Fruit fly (Drosophila melanogaster) whole organism, prepupa: ENCODE measurements around the gene MRG15.
A peak's percentile ranks its signal among the peaks of the same experiment; 100 is the strongest.

ENCODE experiments used
- CG10631 ChIP-seq: fragments of 200-800 bp; sonication (Bioruptor generic); optimal IDR thresholded peaks from 2 replicates; lab custom pipeline; 2016; ENCODE audit warnings: missing biosample characterization, missing genetic modification characterization
- CG10669 ChIP-seq: fragments of 200-800 bp; sonication (Bioruptor generic); optimal IDR thresholded peaks from 3 replicates; lab custom pipeline; 2018; ENCODE audit warnings: missing biosample characterization, mild to moderate bottlenecking, missing genetic modification characterization, moderate library complexity
- CG11762 ChIP-seq: fragments of 200-800 bp; sonication (Bioruptor generic); optimal IDR thresholded peaks from 3 replicates; lab custom pipeline; 2016; ENCODE audit warnings: missing biosample characterization, missing genetic modification characterization; ENCODE audit not compliant: insufficient read depth
- CG11902 ChIP-seq: fragments of 200-800 bp; sonication (Bioruptor generic); optimal IDR thresholded peaks from 3 replicates; lab custom pipeline; 2016; ENCODE audit warnings: missing biosample characterization, missing genetic modification characterization
- CG15336 ChIP-seq: fragments of 200-800 bp; sonication (Bioruptor generic); IDR thresholded peaks from 2 replicates; pipeline ENCODE4 v1.3.6; 2022; ENCODE audit warnings: missing biosample characterization, missing genetic modification characterization
- CG1621 ChIP-seq: fragments of 200-800 bp; sonication (Bioruptor generic); optimal IDR thresholded peaks from 3 replicates; lab custom pipeline; 2018; ENCODE audit warnings: missing biosample characterization, mild to moderate bottlenecking, missing genetic modification characterization
- CG3032 ChIP-seq: fragments of 200-800 bp; optimal IDR thresholded peaks from 2 replicates; lab custom pipeline; 2019; ENCODE audit warnings: missing biosample characterization, mild to moderate bottlenecking, missing genetic modification characterization, moderate library complexity
- CG31627 ChIP-seq: fragments of 200-800 bp; sonication (Bioruptor generic); optimal IDR thresholded peaks from 3 replicates; lab custom pipeline; 2016; ENCODE audit warnings: missing biosample characterization, missing genetic modification characterization
- CG32006 ChIP-seq: fragments of 200-800 bp; sonication (Bioruptor generic); optimal IDR thresholded peaks from 3 replicates; lab custom pipeline; 2017; ENCODE audit warnings: missing biosample characterization, mild to moderate bottlenecking, missing genetic modification characterization
- CG34406 ChIP-seq: fragments of 200-800 bp; sonication (Bioruptor generic); optimal IDR thresholded peaks from 3 replicates; lab custom pipeline; 2016; ENCODE audit warnings: missing biosample characterization, missing genetic modification characterization
- CG3919 ChIP-seq: fragments of 200-800 bp; sonication (Bioruptor generic); optimal IDR thresholded peaks from 3 replicates; lab custom pipeline; 2016; ENCODE audit warnings: missing biosample characterization, missing genetic modification characterization
- CG4318 ChIP-seq: fragments of 200-800 bp; sonication (Bioruptor generic); optimal IDR thresholded peaks from 3 replicates; lab custom pipeline; 2017; ENCODE audit warnings: missing biosample characterization, mild to moderate bottlenecking, missing genetic modification characterization
- CG6163 ChIP-seq: fragments of 200-800 bp; sonication (Bioruptor generic); IDR thresholded peaks from 3 replicates; pipeline ENCODE4 v1.3.6; 2022; ENCODE audit warnings: missing biosample characterization, missing genetic modification characterization
- CG6276 ChIP-seq: fragments of 200-800 bp; sonication (Bioruptor generic); optimal IDR thresholded peaks from 2 replicates; lab custom pipeline; 2017; ENCODE audit warnings: missing biosample characterization, mild to moderate bottlenecking, missing genetic modification characterization
- CG6792 ChIP-seq: fragments of 200-800 bp; sonication (Bioruptor generic); optimal IDR thresholded peaks from 3 replicates; lab custom pipeline; 2016; ENCODE audit warnings: missing biosample characterization, missing genetic modification characterization
- CG6854 ChIP-seq: fragments of 200-800 bp; sonication (Bioruptor generic); optimal IDR thresholded peaks from 2 replicates; lab custom pipeline; 2017; ENCODE audit warnings: missing biosample characterization, mild to moderate bottlenecking, missing genetic modification characterization
- CG7368 ChIP-seq: fragments of 200-800 bp; sonication (Bioruptor generic); optimal IDR thresholded peaks from 3 replicates; lab custom pipeline; 2016; ENCODE audit warnings: missing biosample characterization, missing genetic modification characterization
- CG8632 ChIP-seq: fragments of 200-800 bp; sonication (Bioruptor generic); optimal IDR thresholded peaks from 3 replicates; lab custom pipeline; 2016; ENCODE audit warnings: missing biosample characterization, missing genetic modification characterization
- CG9139 ChIP-seq: fragments of 200-800 bp; sonication (Bioruptor generic); optimal IDR thresholded peaks from 3 replicates; lab custom pipeline; 2017; ENCODE audit warnings: missing biosample characterization, mild to moderate bottlenecking, missing genetic modification characterization
- Eip75B ChIP-seq: fragments of 200-800 bp; sonication (Bioruptor generic); optimal IDR thresholded peaks from 3 replicates; lab custom pipeline; 2016; ENCODE audit warnings: missing biosample characterization, missing genetic modification characterization
- Eip78C ChIP-seq: fragments of 200-800 bp; sonication (Bioruptor generic); peaks from one replicate; lab custom pipeline; 2016; ENCODE audit warnings: missing biosample characterization, missing genetic modification characterization
- Eip93F ChIP-seq: fragments of 200-800 bp; sonication (Bioruptor generic); optimal IDR thresholded peaks from 2 replicates; lab custom pipeline; 2016; ENCODE audit warnings: missing biosample characterization, mild to moderate bottlenecking, missing genetic modification characterization
- Ets21C ChIP-seq: fragments of 200-800 bp; sonication (Bioruptor generic); optimal IDR thresholded peaks from 3 replicates; lab custom pipeline; 2016; ENCODE audit warnings: missing biosample characterization, missing genetic modification characterization
- Gug ChIP-seq: fragments of 200-800 bp; sonication (Bioruptor generic); IDR thresholded peaks from 2 replicates; pipeline ENCODE4 v1.3.6; 2022; ENCODE audit warnings: missing biosample characterization, missing genetic modification characterization
- Hr38 ChIP-seq: sonication (Bioruptor generic); optimal IDR thresholded peaks from 2 replicates; lab custom pipeline; 2016; ENCODE audit warnings: missing biosample characterization, missing genetic modification characterization
- Hr39 ChIP-seq: fragments of 200-800 bp; sonication (Bioruptor generic); optimal IDR thresholded peaks from 2 replicates; lab custom pipeline; 2016; ENCODE audit warnings: missing biosample characterization, missing genetic modification characterization
- Hr4 ChIP-seq: fragments of 200-800 bp; sonication (Bioruptor generic); optimal IDR thresholded peaks from 3 replicates; lab custom pipeline; 2016; ENCODE audit warnings: missing biosample characterization, missing genetic modification characterization
- Met ChIP-seq: fragments of 200-800 bp; sonication (Bioruptor generic); optimal IDR thresholded peaks from 3 replicates; lab custom pipeline; 2016; ENCODE audit warnings: missing biosample characterization, missing genetic modification characterization
- Smox ChIP-seq: fragments of 200-800 bp; sonication (Bioruptor generic); optimal IDR thresholded peaks from 3 replicates; lab custom pipeline; 2016; ENCODE audit warnings: missing biosample characterization, missing genetic modification characterization
- Sox102F ChIP-seq: fragments of 200-800 bp; sonication (Bioruptor generic); optimal IDR thresholded peaks from 2 replicates; lab custom pipeline; 2016; ENCODE audit warnings: missing biosample characterization, mild to moderate bottlenecking, missing genetic modification characterization
- Sox14 ChIP-seq: fragments of 200-800 bp; sonication (Bioruptor generic); optimal IDR thresholded peaks from 3 replicates; lab custom pipeline; 2016; ENCODE audit warnings: missing biosample characterization, missing genetic modification characterization
- Sox15 ChIP-seq: fragments of 200-800 bp; sonication (Bioruptor generic); optimal IDR thresholded peaks from 3 replicates; lab custom pipeline; 2016; ENCODE audit warnings: missing biosample characterization, missing genetic modification characterization
- achi ChIP-seq: fragments of 200-800 bp; sonication (Bioruptor generic); optimal IDR thresholded peaks from 3 replicates; lab custom pipeline; 2016; ENCODE audit warnings: missing biosample characterization, missing genetic modification characterization
- dsx ChIP-seq: fragments of 200-800 bp; optimal IDR thresholded peaks from 3 replicates; lab custom pipeline; 2019; ENCODE audit warnings: missing biosample characterization, mild to moderate bottlenecking, missing genetic modification characterization, moderate library complexity; ENCODE audit not compliant: poor library complexity, severe bottlenecking
- eg ChIP-seq: fragments of 200-800 bp; sonication (Bioruptor generic); IDR thresholded peaks from 3 replicates; pipeline ENCODE4 v1.3.6; 2022; ENCODE audit warnings: missing biosample characterization, missing genetic modification characterization
- esn ChIP-seq: fragments of 200-800 bp; sonication (Bioruptor generic); optimal IDR thresholded peaks from 2 replicates; lab custom pipeline; 2016; ENCODE audit warnings: missing biosample characterization, mild to moderate bottlenecking, missing genetic modification characterization, moderate library complexity
- fd59A ChIP-seq: fragments of 200-800 bp; sonication (Bioruptor generic); optimal IDR thresholded peaks from 2 replicates; lab custom pipeline; 2017; ENCODE audit warnings: missing biosample characterization, mild to moderate bottlenecking, missing genetic modification characterization, missing genetic modification reagents
- fd85E ChIP-seq: fragments of 200-800 bp; sonication (Bioruptor generic); optimal IDR thresholded peaks from 3 replicates; lab custom pipeline; 2016; ENCODE audit warnings: missing biosample characterization, missing genetic modification characterization
- fkh ChIP-seq: fragments of 200-800 bp; sonication (Bioruptor generic); optimal IDR thresholded peaks from 3 replicates; lab custom pipeline; 2017; ENCODE audit warnings: missing biosample characterization, mild to moderate bottlenecking, missing genetic modification characterization, moderate library complexity
- pdm3 ChIP-seq: fragments of 200-800 bp; sonication (Bioruptor generic); optimal IDR thresholded peaks from 3 replicates; lab custom pipeline; 2016; ENCODE audit warnings: missing biosample characterization, missing genetic modification characterization
- salr ChIP-seq, 2 experiments: fragments of 200-800 bp; sonication (Bioruptor generic); optimal IDR thresholded peaks; 3 replicates each; lab custom pipeline; 2016 to 2018; ENCODE audit warnings: missing biosample characterization in 2 of 2, missing genetic modification characterization in 2 of 2, mild to moderate bottlenecking in 1 of 2
- spab ChIP-seq: fragments of 200-800 bp; sonication (Bioruptor generic); optimal IDR thresholded peaks from 2 replicates; lab custom pipeline; 2017; ENCODE audit warnings: missing biosample characterization, mild to moderate bottlenecking, missing genetic modification characterization, missing genetic modification reagents
- ss ChIP-seq, 2 experiments: fragments of 200-800 bp; sonication (Bioruptor generic); optimal IDR thresholded peaks; 2 replicates in 1 of 2; 3 replicates in 1 of 2; lab custom pipeline; 2017 to 2018; ENCODE audit warnings: mild to moderate bottlenecking in 2 of 2, missing biosample characterization in 2 of 2, missing genetic modification characterization in 2 of 2, moderate library complexity in 1 of 2
- svp ChIP-seq: fragments of 200-800 bp; sonication (Bioruptor generic); peaks from one replicate; lab custom pipeline; 2016; ENCODE audit warnings: missing biosample characterization, missing genetic modification characterization

MRG15 gene

DNA sequence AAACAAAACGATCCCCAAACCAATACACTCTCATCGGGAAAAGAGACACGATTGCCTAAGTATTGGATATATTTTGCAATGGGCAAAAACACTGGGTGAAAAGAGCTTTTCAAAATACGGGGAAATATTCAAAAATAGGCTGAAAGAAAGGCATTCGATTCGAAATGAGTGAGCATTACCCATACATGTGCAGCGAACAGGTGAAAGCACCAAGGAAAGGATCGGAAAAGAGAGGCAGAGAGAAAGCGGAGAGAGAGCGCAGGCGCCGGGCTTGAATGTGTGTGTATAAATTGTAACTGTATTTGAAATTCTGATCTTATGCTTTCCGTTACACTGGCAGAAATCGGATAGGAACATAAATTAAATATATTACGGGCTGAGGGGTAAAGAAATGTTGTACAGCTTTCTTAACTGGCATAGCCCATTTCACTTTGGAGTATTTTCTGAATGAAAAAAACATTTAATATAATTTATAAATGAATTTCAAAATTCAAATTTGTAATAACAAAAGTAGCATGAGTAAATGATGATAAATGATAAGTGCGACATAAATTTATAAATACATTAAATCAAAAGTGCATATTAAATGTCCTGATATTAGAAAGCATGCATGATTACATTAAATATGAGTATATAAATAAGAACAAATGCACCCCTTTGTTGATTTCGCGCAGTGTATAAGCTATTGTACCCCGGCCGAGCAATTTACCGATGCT lies 2.9 kb upstream of the MRG15 start (continued):
- TF ChIP-seq Eip78C (GFP tag; lab: Kevin White, UChicago) (peak; percentile 91), CG11902 (peak; percentile 39), salr (GFP tag; optimal IDR thresholded peaks at IDR 0.05; lab: Kevin White, UChicago) (peak in 1 of 2 experiments; percentile 78), eg (GFP tag; lab: Robert Waterston, UW) (peak; percentile 33; the same call in 1 of the 3 replicates), Ets21C (GFP tag; lab: Kevin White, UChicago) (peak; percentile 52), CG3032 (tag; lab: Kevin White, UChicago) (peak; percentile 18), dsx (GFP tag; lab: Kevin White, UChicago) (peak; percentile 15), pdm3 (peak; percentile 67), CG10631 (GFP tag; lab: Kevin White, UChicago) (peak; percentile 69), CG3919 (GFP tag; lab: Kevin White, UChicago) (peak; percentile 60), Hr4 (GFP tag; lab: Kevin White, UChicago) (peak; percentile 67), Sox15 (GFP tag; lab: Kevin White, UChicago) (peak; percentile 47), CG11762 (GFP tag; lab: Kevin White, UChicago) (peak; percentile 9), CG31627 (GFP tag; lab: Kevin White, UChicago) (peak; percentile 48), Met (GFP tag; lab: Kevin White, UChicago) (peak; percentile 80), ss (GFP tag; optimal IDR thresholded peaks at IDR 0.05; lab: Kevin White, UChicago) (peak; percentile 4 to 33), CG15336 (GFP tag; lab: Robert Waterston, UW) (peak; percentile 54; the same call in 1 of the 2 replicates), Sox102F (peak; percentile 78), Hr38 (GFP tag; lab: Kevin White, UChicago) (no peak), CG34406 (GFP tag; lab: Kevin White, UChicago) (peak; percentile 76), fkh (GFP tag; lab: Kevin White, UChicago) (peak; percentile 46), svp (GFP tag; lab: Kevin White, UChicago) (peak; percentile 93), esn (GFP tag; lab: Kevin White, UChicago) (peak; percentile 87), CG4318 (peak; percentile 33), achi (GFP tag; lab: Kevin White, UChicago) (peak; percentile 63), CG8632 (peak; percentile 66), Eip93F (GFP tag; lab: Kevin White, UChicago) (peak; percentile 70)

DNA sequence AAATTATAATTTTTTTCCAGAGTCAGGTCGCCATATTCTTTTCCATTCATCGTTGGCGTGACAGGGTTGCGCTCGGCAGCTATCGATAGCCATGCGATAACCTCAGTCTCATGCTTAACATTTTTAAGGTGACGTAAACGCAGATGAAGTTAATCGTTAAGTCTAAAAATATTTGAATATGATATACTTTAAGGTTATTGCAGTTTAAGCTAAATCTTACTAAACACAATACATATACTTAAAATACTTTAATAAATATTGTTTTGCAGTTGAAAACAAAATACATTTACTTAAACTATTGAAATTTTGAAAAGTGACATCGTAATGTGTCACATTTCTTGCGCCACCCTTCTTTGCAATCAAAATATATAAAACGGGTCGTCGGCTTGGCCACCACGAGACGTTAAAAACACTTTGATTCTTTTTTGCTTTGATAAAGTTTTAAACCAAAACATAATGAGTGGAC lies 2.7 kb downstream of the MRG15 start, which contains the start of the genes Cp190 and CG4338:
Gene Cp190, minus strand, starts transcription at position 84 of the 466 bp plus-strand sequence.
Gene CG4338, plus strand, starts transcription at position 365 of the 466 bp plus-strand sequence.
- peak; percentile 96 for TF ChIP-seq fd59A
- peak; percentile 96 for TF ChIP-seq CG6163 (GFP tag; lab: Robert Waterston, UW)
- peak; percentile 98 for TF ChIP-seq achi (GFP tag; lab: Kevin White, UChicago)
- TF ChIP-seq esn (GFP tag; lab: Kevin White, UChicago): peak; percentile 98
- peak; percentile 97 for TF ChIP-seq Smox (GFP tag; lab: Kevin White, UChicago)
- peak; percentile 94 for TF ChIP-seq spab
- TF ChIP-seq Hr38 (GFP tag; lab: Kevin White, UChicago): no peak
- TF ChIP-seq CG6792: peak; percentile 96
- peak; percentile 96 for TF ChIP-seq CG7368
- TF ChIP-seq Hr39 (GFP tag; lab: Kevin White, UChicago): peak; percentile 93
- TF ChIP-seq Sox15 (GFP tag; lab: Kevin White, UChicago): peak; percentile 96
- peak; percentile 94 for TF ChIP-seq Gug (GFP tag; lab: Robert Waterston, UW)
- peak; percentile 96 for TF ChIP-seq Eip75B (GFP tag; lab: Kevin White, UChicago)
- TF ChIP-seq salr (GFP tag; optimal IDR thresholded peaks at IDR 0.05; lab: Kevin White, UChicago): peak; percentile 28 to 92
- TF ChIP-seq CG10669: peak; percentile 98
- TF ChIP-seq CG1621 (tag; lab: Kevin White, UChicago): peak; percentile 93
- peak; percentile 98 for TF ChIP-seq CG15336 (GFP tag; lab: Robert Waterston, UW)
- no peak for TF ChIP-seq CG9139 (GFP tag; lab: Kevin White, UChicago)
- peak; percentile 79 for TF ChIP-seq Sox102F
- peak; percentile 96 for TF ChIP-seq Met (GFP tag; lab: Kevin White, UChicago)
- TF ChIP-seq Eip78C (GFP tag; lab: Kevin White, UChicago): peak; percentile 99
- TF ChIP-seq CG6854: peak; percentile 94
- TF ChIP-seq Eip93F (GFP tag; lab: Kevin White, UChicago): no peak
- peak; percentile 98 for TF ChIP-seq CG32006 (GFP tag; lab: Kevin White, UChicago)
- peak; percentile 97 for TF ChIP-seq Sox14 (GFP tag; lab: Kevin White, UChicago)
- no peak for TF ChIP-seq CG10631 (GFP tag; lab: Kevin White, UChicago)
- peak; percentile 97 for TF ChIP-seq eg (GFP tag; lab: Robert Waterston, UW)
- TF ChIP-seq dsx (GFP tag; lab: Kevin White, UChicago): peak; percentile 97
- TF ChIP-seq fd85E (GFP tag; lab: Kevin White, UChicago): no peak
- TF ChIP-seq CG11902: peak; percentile 95
- TF ChIP-seq CG3919 (GFP tag; lab: Kevin White, UChicago): peak; percentile 98
- no peak for TF ChIP-seq CG6276 (GFP tag; lab: Kevin White, UChicago)
- peak; percentile 97 for TF ChIP-seq pdm3
- TF ChIP-seq ss (GFP tag; optimal IDR thresholded peaks at IDR 0.05; lab: Kevin White, UChicago): peak in 1 of 2 experiments; percentile 97
- peak; percentile 94 for TF ChIP-seq Ets21C (GFP tag; lab: Kevin White, UChicago)
- TF ChIP-seq CG31627 (GFP tag; lab: Kevin White, UChicago): peak; percentile 97
